Fruit fly (Drosophila melanogaster) whole organism, embryonic: ENCODE data around the gene Gr93a.
A peak's percentile ranks its signal among the peaks of the same experiment; 100 is the strongest.

Experiments
- ATbp ChIP-seq: fragments of 200-800 bp; sonication (Bioruptor generic); optimal IDR thresholded peaks from 2 replicates; lab custom pipeline; 2017; ENCODE audit warnings: missing biosample characterization, mild to moderate bottlenecking, missing genetic modification characterization, missing genetic modification reagents
- Antp ChIP-seq: fragments of 200-800 bp; sonication (Bioruptor generic); optimal IDR thresholded peaks from 3 replicates; lab custom pipeline; 2016; ENCODE audit warnings: missing biosample characterization, missing genetic modification characterization
- CG10209 ChIP-seq: fragments of 200-800 bp; sonication (Bioruptor generic); optimal IDR thresholded peaks from 3 replicates; lab custom pipeline; 2017; ENCODE audit warnings: missing biosample characterization, mild to moderate bottlenecking, missing genetic modification characterization, missing genetic modification reagents
- CG10979 ChIP-seq: fragments of 200-800 bp; sonication (Bioruptor generic); optimal IDR thresholded peaks from 2 replicates; lab custom pipeline; 2018; ENCODE audit warnings: missing biosample characterization, mild to moderate bottlenecking, missing genetic modification characterization, moderate library complexity
- CG11456 ChIP-seq: fragments of 200-800 bp; sonication (Bioruptor generic); IDR thresholded peaks from 3 replicates; pipeline ENCODE4 v1.3.6; 2022; ENCODE audit warnings: missing biosample characterization, missing genetic modification characterization
- CG11723 ChIP-seq: fragments of 200-800 bp; sonication (Bioruptor generic); optimal IDR thresholded peaks from 2 replicates; lab custom pipeline; 2017; ENCODE audit warnings: missing biosample characterization, mild to moderate bottlenecking, missing genetic modification characterization
- CG12155 ChIP-seq: fragments of 200-800 bp; sonication (Bioruptor generic); optimal IDR thresholded peaks from 3 replicates; lab custom pipeline; 2016; ENCODE audit warnings: missing biosample characterization, missing genetic modification characterization
- CG12659 ChIP-seq: fragments of 200-800 bp; sonication (Bioruptor generic); optimal IDR thresholded peaks from 3 replicates; lab custom pipeline; 2017; ENCODE audit warnings: mild to moderate bottlenecking, missing biosample characterization, missing genetic modification reagents, missing genetic modification characterization
- CG14965 ChIP-seq: fragments of 200-800 bp; sonication (Bioruptor generic); optimal IDR thresholded peaks from 2 replicates; lab custom pipeline; 2016; ENCODE audit warnings: missing biosample characterization, missing genetic modification characterization, borderline replicate concordance
- CG17328 ChIP-seq: fragments of 200-800 bp; sonication (Bioruptor generic); IDR thresholded peaks from 2 replicates; pipeline ENCODE4 v1.3.6; 2022; ENCODE audit warnings: missing biosample characterization, missing genetic modification characterization
- CG17612 ChIP-seq: fragments of 200-800 bp; sonication (Bioruptor generic); IDR thresholded peaks from 2 replicates; pipeline ENCODE4 v1.3.6; 2022; ENCODE audit warnings: missing biosample characterization, missing genetic modification characterization
- CG2875 ChIP-seq: fragments of 200-800 bp; sonication (Bioruptor generic); optimal IDR thresholded peaks from 2 replicates; lab custom pipeline; 2017; ENCODE audit warnings: missing biosample characterization, mild to moderate bottlenecking, missing genetic modification characterization, missing genetic modification reagents
- CG2889 ChIP-seq: fragments of 200-800 bp; sonication (Bioruptor generic); IDR thresholded peaks from 3 replicates; pipeline ENCODE4 v1.3.6; 2022; ENCODE audit warnings: missing biosample characterization, missing genetic modification characterization
- CG31388 ChIP-seq: fragments of 200-800 bp; sonication (Bioruptor generic); optimal IDR thresholded peaks from 2 replicates; lab custom pipeline; 2016; ENCODE audit warnings: missing biosample characterization, missing genetic modification characterization
- CG31441 ChIP-seq: fragments of 200-800 bp; sonication (Bioruptor generic); IDR thresholded peaks from 2 replicates; pipeline ENCODE4 v1.3.6; 2022; ENCODE audit warnings: missing biosample characterization, missing genetic modification characterization
- CG3163 ChIP-seq: fragments of 200-800 bp; sonication (Bioruptor generic); optimal IDR thresholded peaks from 3 replicates; lab custom pipeline; 2016; ENCODE audit warnings: missing biosample characterization, missing genetic modification characterization
- CG6689 ChIP-seq: fragments of 200-800 bp; sonication (Bioruptor generic); IDR thresholded peaks from 2 replicates; pipeline ENCODE4 v1.3.6; 2022; ENCODE audit warnings: missing biosample characterization, missing genetic modification characterization
- CG8944 ChIP-seq: fragments of 200-800 bp; sonication (Bioruptor generic); optimal IDR thresholded peaks from 3 replicates; lab custom pipeline; 2016; ENCODE audit warnings: missing biosample characterization, missing genetic modification characterization
- CG9437 ChIP-seq: fragments of 200-800 bp; sonication (Bioruptor generic); optimal IDR thresholded peaks from 2 replicates; lab custom pipeline; 2018; ENCODE audit warnings: missing biosample characterization, mild to moderate bottlenecking, missing genetic modification characterization
- CG9876 ChIP-seq: fragments of 200-800 bp; sonication (Bioruptor generic); optimal IDR thresholded peaks from 2 replicates; lab custom pipeline; 2016; ENCODE audit warnings: missing biosample characterization, missing genetic modification characterization
- Chrac-16 ChIP-seq: fragments of 200-800 bp; sonication (Bioruptor generic); optimal IDR thresholded peaks from 3 replicates; lab custom pipeline; 2016; ENCODE audit warnings: missing biosample characterization, missing genetic modification characterization
- CkIIα-i1 ChIP-seq: fragments of 200-800 bp; sonication (Bioruptor generic); IDR thresholded peaks from 2 replicates; pipeline ENCODE4 v1.3.6; 2022; ENCODE audit warnings: missing biosample characterization, missing genetic modification characterization
- CoRest ChIP-seq: fragments of 200-800 bp; sonication (Bioruptor generic); optimal IDR thresholded peaks from 3 replicates; lab custom pipeline; 2018; ENCODE audit warnings: missing biosample characterization, mild to moderate bottlenecking, missing genetic modification characterization, moderate library complexity
- CrebB ChIP-seq: fragments of 200-800 bp; sonication (Bioruptor generic); optimal IDR thresholded peaks from 3 replicates; lab custom pipeline; 2018; ENCODE audit warnings: missing biosample characterization, mild to moderate bottlenecking, missing genetic modification characterization
- D ChIP-seq, 2 experiments: fragments of 200-800 bp in 1 of 2; fragments of >200 bp in 1 of 2; sonication (Bioruptor generic) in 1 of 2; optimal IDR thresholded peaks; 2 replicates in 1 of 2; 3 replicates in 1 of 2; lab custom pipeline; 2017; ENCODE audit warnings: mild to moderate bottlenecking in 1 of 2, missing biosample characterization in 1 of 2, missing genetic modification characterization in 1 of 2, missing genetic modification reagents in 1 of 2
- HLH54F ChIP-seq: fragments of 200-800 bp; sonication (Bioruptor generic); optimal IDR thresholded peaks from 3 replicates; lab custom pipeline; 2016; ENCODE audit warnings: missing biosample characterization, missing genetic modification characterization
- Xrp1 ChIP-seq: fragments of 200-800 bp; sonication (Bioruptor generic); IDR thresholded peaks from 2 replicates; pipeline ENCODE4 v1.3.6; 2022; ENCODE audit warnings: missing biosample characterization, missing genetic modification characterization
- ab ChIP-seq: fragments of 200-800 bp; sonication (Bioruptor generic); optimal IDR thresholded peaks from 2 replicates; lab custom pipeline; 2016; ENCODE audit warnings: missing biosample characterization, missing genetic modification characterization
- abd-A ChIP-seq: fragments of 200-800 bp; sonication (Bioruptor generic); optimal IDR thresholded peaks from 3 replicates; lab custom pipeline; 2019; ENCODE audit warnings: missing biosample characterization, mild to moderate bottlenecking, missing genetic modification characterization, moderate library complexity
- al ChIP-seq: fragments of 200-800 bp; sonication (Bioruptor generic); IDR thresholded peaks from 2 replicates; pipeline ENCODE4 v1.3.6; 2022; ENCODE audit warnings: missing biosample characterization, missing genetic modification characterization
- bab2 ChIP-seq: fragments of 200-800 bp; sonication (Bioruptor generic); optimal IDR thresholded peaks from 2 replicates; lab custom pipeline; 2016; ENCODE audit warnings: missing biosample characterization, missing genetic modification characterization
- caup ChIP-seq: fragments of 200-800 bp; sonication (Bioruptor generic); optimal IDR thresholded peaks from 3 replicates; lab custom pipeline; 2017; ENCODE audit warnings: missing biosample characterization, mild to moderate bottlenecking, missing genetic modification characterization, moderate library complexity; ENCODE audit not compliant: severe bottlenecking
- da ChIP-seq: fragments of 200-800 bp; sonication (Bioruptor generic); optimal IDR thresholded peaks from 2 replicates; lab custom pipeline; 2016; ENCODE audit warnings: missing biosample characterization, missing genetic modification characterization
- dmrt11E ChIP-seq: fragments of 200-800 bp; sonication (Bioruptor generic); optimal IDR thresholded peaks from 3 replicates; lab custom pipeline; 2018; ENCODE audit warnings: missing biosample characterization, mild to moderate bottlenecking, missing genetic modification characterization, moderate library complexity
- en ChIP-seq: fragments of 200-800 bp; sonication (Bioruptor generic); optimal IDR thresholded peaks from 2 replicates; lab custom pipeline; 2016; ENCODE audit warnings: missing biosample characterization, missing genetic modification characterization
- eve ChIP-seq, 2 experiments: fragments of >200 bp; optimal IDR thresholded peaks; 2 replicates each; lab custom pipeline; 2017; ENCODE audit warnings: missing biosample characterization in 2 of 2, missing genetic modification characterization in 2 of 2
- gt ChIP-seq: fragments of 200-800 bp; sonication (Bioruptor generic); IDR thresholded peaks from 2 replicates; pipeline ENCODE4 v1.3.6; 2022; ENCODE audit warnings: missing biosample characterization, missing genetic modification characterization
- nmo ChIP-seq: fragments of 200-800 bp; sonication (Bioruptor generic); optimal IDR thresholded peaks from 2 replicates; lab custom pipeline; 2018; ENCODE audit warnings: missing biosample characterization, mild to moderate bottlenecking, missing genetic modification characterization, moderate library complexity
- odd ChIP-seq: fragments of 200-800 bp; sonication (Bioruptor generic); optimal IDR thresholded peaks from 2 replicates; lab custom pipeline; 2017; ENCODE audit warnings: missing biosample characterization, mild to moderate bottlenecking, missing genetic modification characterization
- pb ChIP-seq: fragments of 200-800 bp; sonication (Bioruptor generic); optimal IDR thresholded peaks from 3 replicates; lab custom pipeline; 2016; ENCODE audit warnings: missing biosample characterization, missing genetic modification characterization
- pnt ChIP-seq: fragments of 200-800 bp; sonication (Bioruptor generic); optimal IDR thresholded peaks from 3 replicates; lab custom pipeline; 2016; ENCODE audit warnings: missing biosample characterization, missing genetic modification characterization
- prd ChIP-seq, 3 experiments: fragments of >200 bp in 2 of 3; fragments of 200-800 bp in 1 of 3; sonication (Bioruptor generic) in 1 of 3; optimal IDR thresholded peaks in 2 of 3; IDR thresholded peaks in 1 of 3; 2 replicates in 2 of 3; 3 replicates in 1 of 3; pipeline versions ENCODE4 v1.3.6 to Lab custom; 2017 to 2022; ENCODE audit warnings: missing biosample characterization in 1 of 3, missing genetic modification characterization in 1 of 3
- ssp ChIP-seq: fragments of 200-800 bp; sonication (Bioruptor generic); IDR thresholded peaks from 2 replicates; pipeline ENCODE4 v1.3.6; 2022; ENCODE audit warnings: missing biosample characterization, missing genetic modification characterization
- tll ChIP-seq, 2 experiments: fragments of 200-800 bp in 1 of 2; fragments of >200 bp in 1 of 2; sonication (Bioruptor generic) in 1 of 2; optimal IDR thresholded peaks; 2 replicates each; lab custom pipeline; 2017 to 2019; ENCODE audit warnings: missing biosample characterization in 2 of 2, missing genetic modification characterization in 2 of 2, mild to moderate bottlenecking in 1 of 2, moderate library complexity in 1 of 2
- tna ChIP-seq: fragments of 200-800 bp; sonication (Bioruptor generic); IDR thresholded peaks from 2 replicates; pipeline ENCODE4 v1.3.6; 2022; ENCODE audit warnings: missing biosample characterization, missing genetic modification characterization; ENCODE audit not compliant: partially characterized antibody
- twi ChIP-seq: fragments of 200-800 bp; optimal IDR thresholded peaks from 2 replicates; lab custom pipeline; 2019; ENCODE audit warnings: missing biosample characterization, mild to moderate bottlenecking, missing genetic modification characterization, moderate library complexity
- wek ChIP-seq: fragments of 200-800 bp; sonication (Bioruptor generic); optimal IDR thresholded peaks from 3 replicates; lab custom pipeline; 2018; ENCODE audit warnings: missing biosample characterization, mild to moderate bottlenecking, missing genetic modification characterization, moderate library complexity
- z ChIP-seq: fragments of 200-800 bp; sonication (Bioruptor generic); IDR thresholded peaks from 3 replicates; pipeline ENCODE4 v1.3.6; 2022; ENCODE audit warnings: missing biosample characterization, missing genetic modification characterization

The Gr93a gene

dm6 chr3R:21862137-21862850, 30.0 kb downstream of the Gr93a start (continued):
- no peak for TF ChIP-seq CG3163 (GFP tag; lab: Kevin White, UChicago)
- peak; percentile 68 for TF ChIP-seq odd (GFP tag; lab: Kevin White, UChicago)
- TF ChIP-seq CG2875, result peak; percentile 94
- peak; percentile 65 for TF ChIP-seq CG6689 (GFP tag; lab: Robert Waterston, UW)
- TF ChIP-seq pnt (GFP tag; lab: Kevin White, UChicago), result peak; percentile 80
- 0 out of 3 replicates have a peak, but pooled peaks have one; percentile 57 for TF ChIP-seq CG11456 (GFP tag; lab: Robert Waterston, UW)
- TF ChIP-seq wek (GFP tag; lab: Kevin White, UChicago), result peak; percentile 80
- no peak for TF ChIP-seq CG31388 (GFP tag; lab: Kevin White, UChicago)
- no peak for TF ChIP-seq prd (optimal IDR thresholded peaks at IDR 0.05; lab: Kevin White, UChicago)
- peak; percentile 77 for TF ChIP-seq prd (GFP tag; IDR thresholded peaks at IDR 0.05; lab: Robert Waterston, UW)
- TF ChIP-seq z (GFP tag; lab: Robert Waterston, UW), result no peak
- peak; percentile 52 for TF ChIP-seq gt (GFP tag; lab: Robert Waterston, UW)
- TF ChIP-seq twi, result peak; percentile 59
- peak; percentile 86 for TF ChIP-seq CG10979 (tag; lab: Kevin White, UChicago)
- peak; percentile 89 for TF ChIP-seq CG17328 (GFP tag; lab: Robert Waterston, UW)
- peak; percentile 88 for TF ChIP-seq abd-A
- peak; percentile 51; the same call in 1 of the 2 replicates for TF ChIP-seq ssp (GFP tag; lab: Robert Waterston, UW)
- TF ChIP-seq ab (GFP tag; lab: Kevin White, UChicago), result no peak
- peak; percentile 21 for TF ChIP-seq en (GFP tag; lab: Kevin White, UChicago)
- TF ChIP-seq CG8944 (GFP tag; lab: Kevin White, UChicago), result peak; percentile 39
- peak in 1 of 2 experiments; percentile 96 for TF ChIP-seq eve (GFP tag; optimal IDR thresholded peaks at IDR 0.05; lab: Kevin White, UChicago)
- peak; percentile 63 for TF ChIP-seq Antp (GFP tag; lab: Kevin White, UChicago)
- TF ChIP-seq al (GFP tag; lab: Robert Waterston, UW), result no peak
- peak; percentile 43 for TF ChIP-seq bab2
- peak; percentile 88 for TF ChIP-seq CoRest (tag; lab: Kevin White, UChicago)
- TF ChIP-seq ATbp (GFP tag; lab: Kevin White, UChicago), result peak; percentile 96
- no peak for TF ChIP-seq CG14965 (GFP tag; lab: Kevin White, UChicago)
- no peak for TF ChIP-seq CG9876 (GFP tag; lab: Kevin White, UChicago)
- TF ChIP-seq CkIIα-i1 (GFP tag; lab: Robert Waterston, UW), result no peak
- TF ChIP-seq D (optimal IDR thresholded peaks at IDR 0.05; lab: Kevin White, UChicago), result no peak
- peak; percentile 80 for TF ChIP-seq D (GFP tag; optimal IDR thresholded peaks at IDR 0.05; lab: Kevin White, UChicago)
- peak; percentile 89 for TF ChIP-seq CG31441 (GFP tag; lab: Robert Waterston, UW)
- peak; percentile 91 for TF ChIP-seq Xrp1 (GFP tag; lab: Robert Waterston, UW)
- TF ChIP-seq pb, result no peak
- TF ChIP-seq CG9437 (GFP tag; lab: Kevin White, UChicago), result peak; percentile 64
- TF ChIP-seq HLH54F (GFP tag; lab: Kevin White, UChicago), result no peak
- TF ChIP-seq CG10209 (GFP tag; lab: Kevin White, UChicago), result peak; percentile 73
- peak; percentile 90 for TF ChIP-seq dmrt11E (tag; lab: Kevin White, UChicago)
- TF ChIP-seq CG11723, result peak; percentile 79
- TF ChIP-seq da (GFP tag; lab: Kevin White, UChicago), result no peak
- TF ChIP-seq CrebB (tag; lab: Kevin White, UChicago), result peak; percentile 62
- TF ChIP-seq Chrac-16, result peak; percentile 72
- TF ChIP-seq caup (GFP tag; lab: Kevin White, UChicago), result no peak
- TF ChIP-seq CG12155, result peak; percentile 37
- no peak for TF ChIP-seq CG17612 (GFP tag; lab: Robert Waterston, UW)
- no peak for TF ChIP-seq tll (GFP tag; optimal IDR thresholded peaks at IDR 0.05; lab: Kevin White, UChicago)
- TF ChIP-seq nmo, result peak; percentile 82
- TF ChIP-seq CG12659, result peak; percentile 68
- no peak for TF ChIP-seq CG2889 (GFP tag; lab: Robert Waterston, UW)
- TF ChIP-seq tna (GFP tag; lab: Robert Waterston, UW), result no peak
